Worm (Caenorhabditis elegans) whole organism, L4 larva: ENCODE data around the gene F46F5.8.

Source experiments
- F10B5.3 ChIP-seq: sonication (generic microtip); optimal IDR thresholded peaks from 2 replicates; lab custom pipeline; 2016; ENCODE audit warnings: mild to moderate bottlenecking, missing genetic modification characterization, missing compliant biosample characterization
- F37D6.2 ChIP-seq: sonication (generic microtip); optimal IDR thresholded peaks from 2 replicates; lab custom pipeline; 2016; ENCODE audit warnings: mild to moderate bottlenecking, missing genetic modification characterization, missing compliant biosample characterization
- R02D3.7 ChIP-seq: fragments of 150-350 bp; sonication (generic microtip); optimal IDR thresholded peaks from 3 replicates; lab custom pipeline; 2014; ENCODE audit warnings: missing biosample characterization, missing genetic modification characterization
- T26A8.4 ChIP-seq: fragments of 200-800 bp; sonication (Bioruptor generic); IDR thresholded peaks from 2 replicates; pipeline ENCODE4 v1.3.6; 2022; ENCODE audit warnings: missing genetic modification characterization, missing compliant biosample characterization
- ama-1 ChIP-seq: fragments of 150-350 bp; optimal IDR thresholded peaks from 2 replicates; lab custom pipeline; 2014; ENCODE audit warnings: inconsistent platforms, mixed read lengths
- arid-1 ChIP-seq: fragments of 200-800 bp; sonication (Bioruptor generic); conservative IDR thresholded peaks from 2 replicates; pipeline ENCODE4 v1.3.6; 2022; ENCODE audit warnings: missing genetic modification reagents, missing genetic modification characterization, missing compliant biosample characterization
- nhr-10 ChIP-seq: fragments of 150-350 bp; optimal IDR thresholded peaks from 2 replicates; lab custom pipeline; 2014; ENCODE audit warnings: missing biosample characterization, missing genetic modification characterization
- nhr-11 ChIP-seq: fragments of 150-350 bp; optimal IDR thresholded peaks from 2 replicates; lab custom pipeline; 2014; ENCODE audit warnings: missing biosample characterization, missing genetic modification characterization
- nhr-25 ChIP-seq: sonication (generic microtip); optimal IDR thresholded peaks from 2 replicates; lab custom pipeline; 2017; ENCODE audit warnings: missing genetic modification characterization, mild to moderate bottlenecking, missing compliant biosample characterization, antibody characterized with exemption, moderate library complexity, borderline replicate concordance; ENCODE audit not compliant: insufficient read depth
- nhr-76 ChIP-seq: fragments of 150-350 bp; optimal IDR thresholded peaks from 2 replicates; lab custom pipeline; 2014; ENCODE audit warnings: missing biosample characterization, missing genetic modification characterization
- pha-4 ChIP-seq, 2 experiments: fragments of 150-350 bp in 1 of 2; fragments of 200-800 bp in 1 of 2; sonication (Bioruptor generic) in 1 of 2; IDR thresholded peaks in 1 of 2; optimal IDR thresholded peaks in 1 of 2; 2 replicates each; pipeline versions ENCODE4 v1.3.6 to Lab custom; 2014 to 2022; ENCODE audit warnings: missing genetic modification characterization in 2 of 2, missing genetic modification reagents in 2 of 2, missing biosample characterization in 1 of 2, missing compliant biosample characterization in 1 of 2
- skn-1 ChIP-seq: fragments of 150-350 bp; optimal IDR thresholded peaks from 2 replicates; lab custom pipeline; 2014; ENCODE audit warnings: missing biosample characterization, missing genetic modification characterization
- snpc-4 ChIP-seq: fragments of 150-350 bp; optimal IDR thresholded peaks from 2 replicates; lab custom pipeline; 2014; ENCODE audit warnings: missing biosample characterization, missing genetic modification characterization
- unc-62 ChIP-seq, 3 experiments: fragments of 150-350 bp in 1 of 3; sonication (generic microtip); optimal IDR thresholded peaks in 2 of 3; peaks in 1 of 3; 1 replicate in 1 of 3; 2 replicates in 2 of 3; lab custom pipeline; 2014 to 2017; ENCODE audit warnings: missing biosample characterization in 3 of 3, missing genetic modification characterization in 3 of 3, missing genetic modification reagents in 3 of 3, missing genotype in 1 of 3

ce11 chrII:838414-838813, 17.0 kb upstream of the F46F5.8 start, which contains the start of gene F28A10.8:
- TF ChIP-seq nhr-76 (no peak), nhr-25 (tag; lab: Kevin White, UChicago) (no peak), R02D3.7 (no peak), F37D6.2 (tag; lab: Kevin White, UChicago) (no peak), nhr-11 (tag; lab: Kevin White, UChicago) (no peak), unc-62 (GFP tag; optimal IDR thresholded peaks at IDR 0.05 in 1 of 2; lab: Kevin White, UChicago) (no peak), unc-62 (tag; optimal IDR thresholded peaks at IDR 0.05; lab: Kevin White, UChicago) (no peak), nhr-10 (tag; lab: Kevin White, UChicago) (no peak), F10B5.3 (tag; lab: Kevin White, UChicago) (no peak), snpc-4 (tag; lab: Kevin White, UChicago) (no peak), arid-1 (no peak), ama-1 (lab: Kevin White, UChicago) (no peak), T26A8.4 (GFP tag; lab: Robert Waterston, UW) (no peak), skn-1 (no peak), pha-4 (GFP tag; IDR thresholded peaks at IDR 0.05; lab: Robert Waterston, UW) (no peak), pha-4 (tag; optimal IDR thresholded peaks at IDR 0.05; lab: Kevin White, UChicago) (no peak)
